Fruit fly (Drosophila melanogaster) whole organism, embryonic: ENCODE data around the gene Ocrl.
A peak's percentile ranks its signal among the peaks of the same experiment; 100 is the strongest.

ENCODE experiments used
- Abd-B ChIP-seq: fragments of 200-800 bp; sonication (Bioruptor generic); optimal IDR thresholded peaks from 2 replicates; lab custom pipeline; 2018; ENCODE audit warnings: missing biosample characterization, mild to moderate bottlenecking, missing genetic modification characterization, moderate library complexity
- Adf1 ChIP-seq: fragments of 200-800 bp; sonication (Bioruptor generic); IDR thresholded peaks from 2 replicates; pipeline ENCODE4 v1.3.6; 2022; ENCODE audit warnings: missing biosample characterization, missing genetic modification characterization
- Asciz ChIP-seq: fragments of 200-800 bp; sonication (Bioruptor generic); optimal IDR thresholded peaks from 2 replicates; lab custom pipeline; 2017; ENCODE audit warnings: missing biosample characterization, mild to moderate bottlenecking, missing genetic modification characterization, missing genetic modification reagents
- B-H1 ChIP-seq: fragments of 200-800 bp; sonication (Bioruptor generic); IDR thresholded peaks from 3 replicates; pipeline ENCODE4 v1.3.6; 2022; ENCODE audit warnings: missing biosample characterization, missing genetic modification characterization
- Bgb ChIP-seq: fragments of 200-800 bp; sonication (Bioruptor generic); IDR thresholded peaks from 2 replicates; pipeline ENCODE4 v1.3.6; 2022; ENCODE audit warnings: missing biosample characterization, missing genetic modification characterization; ENCODE audit not compliant: partially characterized antibody
- CG11560 ChIP-seq: fragments of 200-800 bp; sonication (Bioruptor generic); IDR thresholded peaks from 3 replicates; pipeline ENCODE4 v1.3.6; 2022; ENCODE audit warnings: missing biosample characterization, missing genetic modification characterization
- CG11695 ChIP-seq: fragments of 200-800 bp; sonication (Bioruptor generic); IDR thresholded peaks from 3 replicates; pipeline ENCODE4 v1.3.6; 2022; ENCODE audit warnings: missing biosample characterization, missing genetic modification characterization
- CG11696 ChIP-seq: fragments of 200-800 bp; sonication (Bioruptor generic); IDR thresholded peaks from 2 replicates; pipeline ENCODE4 v1.3.6; 2022; ENCODE audit warnings: missing biosample characterization, missing genetic modification characterization
- CG12299 ChIP-seq: fragments of 200-800 bp; sonication (Bioruptor generic); optimal IDR thresholded peaks from 2 replicates; lab custom pipeline; 2018; ENCODE audit warnings: missing biosample characterization, mild to moderate bottlenecking, missing genetic modification characterization
- CG13894 ChIP-seq: fragments of 200-800 bp; sonication (Bioruptor generic); optimal IDR thresholded peaks from 3 replicates; lab custom pipeline; 2018; ENCODE audit warnings: missing biosample characterization, mild to moderate bottlenecking, missing genetic modification characterization, moderate library complexity
- CG16813 ChIP-seq: fragments of 200-800 bp; sonication (Bioruptor generic); IDR thresholded peaks from 3 replicates; pipeline ENCODE4 v1.3.6; 2022; ENCODE audit warnings: missing biosample characterization, missing genetic modification characterization; ENCODE audit not compliant: partially characterized antibody
- CG16863 ChIP-seq: fragments of 200-800 bp; sonication (Bioruptor generic); optimal IDR thresholded peaks from 3 replicates; lab custom pipeline; 2016; ENCODE audit warnings: missing biosample characterization, missing genetic modification characterization
- CG17359 ChIP-seq: fragments of 200-800 bp; sonication (Bioruptor generic); optimal IDR thresholded peaks from 3 replicates; lab custom pipeline; 2018; ENCODE audit warnings: missing biosample characterization, mild to moderate bottlenecking, missing genetic modification characterization, moderate library complexity
- CG2202 ChIP-seq: fragments of 200-800 bp; sonication (Bioruptor generic); optimal IDR thresholded peaks from 2 replicates; lab custom pipeline; 2018; ENCODE audit warnings: missing biosample characterization, mild to moderate bottlenecking, missing genetic modification characterization
- CG31388 ChIP-seq: fragments of 200-800 bp; sonication (Bioruptor generic); optimal IDR thresholded peaks from 2 replicates; lab custom pipeline; 2016; ENCODE audit warnings: missing biosample characterization, missing genetic modification characterization
- CG4328 ChIP-seq: fragments of 200-800 bp; sonication (Bioruptor generic); optimal IDR thresholded peaks from 3 replicates; lab custom pipeline; 2017; ENCODE audit warnings: missing biosample characterization, missing genetic modification reagents, missing genetic modification characterization
- CG4617 ChIP-seq: fragments of 200-800 bp; sonication (Bioruptor generic); optimal IDR thresholded peaks from 3 replicates; lab custom pipeline; 2016; ENCODE audit warnings: missing biosample characterization, missing genetic modification characterization, borderline replicate concordance
- CG4820 ChIP-seq: fragments of 200-800 bp; sonication (Bioruptor generic); optimal IDR thresholded peaks from 3 replicates; lab custom pipeline; 2016; ENCODE audit warnings: missing biosample characterization, missing genetic modification characterization
- CG6254 ChIP-seq: fragments of 200-800 bp; sonication (Bioruptor generic); optimal IDR thresholded peaks from 3 replicates; lab custom pipeline; 2017; ENCODE audit warnings: mild to moderate bottlenecking, missing biosample characterization, missing genetic modification reagents, missing genetic modification characterization
- CG6654 ChIP-seq: fragments of 200-800 bp; sonication (Bioruptor generic); optimal IDR thresholded peaks from 2 replicates; lab custom pipeline; 2017; ENCODE audit warnings: missing biosample characterization, mild to moderate bottlenecking, missing genetic modification characterization
- CG6854 ChIP-seq: fragments of 200-800 bp; sonication (Bioruptor generic); optimal IDR thresholded peaks from 3 replicates; lab custom pipeline; 2017; ENCODE audit warnings: missing biosample characterization, mild to moderate bottlenecking, missing genetic modification characterization
- CG7271 ChIP-seq: fragments of 200-800 bp; sonication (Bioruptor generic); optimal IDR thresholded peaks from 2 replicates; lab custom pipeline; 2018; ENCODE audit warnings: missing biosample characterization, mild to moderate bottlenecking, missing genetic modification characterization, moderate library complexity
- CG9215 ChIP-seq: fragments of 200-800 bp; sonication (Bioruptor generic); IDR thresholded peaks from 2 replicates; pipeline ENCODE4 v1.3.6; 2022; ENCODE audit warnings: missing biosample characterization, missing genetic modification characterization
- Fer2 ChIP-seq: fragments of 200-800 bp; sonication (Bioruptor generic); optimal IDR thresholded peaks from 2 replicates; lab custom pipeline; 2018; ENCODE audit warnings: missing biosample characterization, mild to moderate bottlenecking, missing genetic modification characterization, moderate library complexity
- Fer3 ChIP-seq: fragments of 200-800 bp; sonication (Bioruptor generic); optimal IDR thresholded peaks from 2 replicates; lab custom pipeline; 2018; ENCODE audit warnings: missing biosample characterization, mild to moderate bottlenecking, missing genetic modification characterization, moderate library complexity
- HLH54F ChIP-seq: fragments of 200-800 bp; sonication (Bioruptor generic); optimal IDR thresholded peaks from 3 replicates; lab custom pipeline; 2016; ENCODE audit warnings: missing biosample characterization, missing genetic modification characterization
- Hey ChIP-seq: fragments of 200-800 bp; sonication (Bioruptor generic); optimal IDR thresholded peaks from 3 replicates; lab custom pipeline; 2018; ENCODE audit warnings: missing biosample characterization, mild to moderate bottlenecking, missing genetic modification characterization
- Mad ChIP-seq: fragments of 200-800 bp; sonication (Bioruptor generic); optimal IDR thresholded peaks from 2 replicates; lab custom pipeline; 2016; ENCODE audit warnings: missing biosample characterization, missing genetic modification characterization
- Med ChIP-seq: fragments of 200-800 bp; sonication (Bioruptor generic); peaks from one replicate; lab custom pipeline; 2016; ENCODE audit warnings: missing biosample characterization, missing genetic modification characterization, mild to moderate bottlenecking, inconsistent platforms, moderate library complexity
- Stat92E ChIP-seq, 3 experiments: fragments of >200 bp in 2 of 3; fragments of 200-800 bp in 1 of 3; sonication (Bioruptor generic) in 1 of 3; optimal IDR thresholded peaks; 2 replicates each; lab custom pipeline; 2017 to 2019; ENCODE audit warnings: missing biosample characterization in 3 of 3, missing genetic modification characterization in 3 of 3, mild to moderate bottlenecking in 1 of 3, moderate library complexity in 1 of 3
- caup ChIP-seq: fragments of 200-800 bp; sonication (Bioruptor generic); optimal IDR thresholded peaks from 3 replicates; lab custom pipeline; 2017; ENCODE audit warnings: missing biosample characterization, mild to moderate bottlenecking, missing genetic modification characterization, moderate library complexity; ENCODE audit not compliant: severe bottlenecking
- ci ChIP-seq: fragments of 200-800 bp; sonication (Bioruptor generic); IDR thresholded peaks from 3 replicates; pipeline ENCODE4 v1.3.6; 2022; ENCODE audit warnings: missing biosample characterization, missing genetic modification characterization
- crol ChIP-seq: fragments of 200-800 bp; sonication (Bioruptor generic); IDR thresholded peaks from 2 replicates; pipeline ENCODE4 v1.3.6; 2022; ENCODE audit warnings: missing biosample characterization, missing genetic modification characterization
- ewg ChIP-seq: fragments of 200-800 bp; sonication (Bioruptor generic); optimal IDR thresholded peaks from 3 replicates; lab custom pipeline; 2017; ENCODE audit warnings: mild to moderate bottlenecking, missing biosample characterization, missing genetic modification reagents, missing genetic modification characterization
- gcm ChIP-seq: fragments of 200-800 bp; sonication (Bioruptor generic); optimal IDR thresholded peaks from 2 replicates; lab custom pipeline; 2019; ENCODE audit warnings: missing biosample characterization, mild to moderate bottlenecking, missing genetic modification characterization, moderate library complexity
- gfzf ChIP-seq: fragments of 200-800 bp; sonication (Bioruptor generic); optimal IDR thresholded peaks from 2 replicates; lab custom pipeline; 2016; ENCODE audit warnings: missing biosample characterization, mild to moderate bottlenecking, missing genetic modification characterization, moderate library complexity
- h ChIP-seq: fragments of >200 bp; optimal IDR thresholded peaks from 2 replicates; lab custom pipeline; 2017
- lola ChIP-seq, 3 experiments: fragments of >200 bp in 2 of 3; fragments of 200-800 bp in 1 of 3; sonication (Bioruptor generic) in 1 of 3; optimal IDR thresholded peaks; 2 replicates each; lab custom pipeline; 2017 to 2019; ENCODE audit warnings: missing biosample characterization in 3 of 3, missing genetic modification characterization in 3 of 3, mild to moderate bottlenecking in 1 of 3, moderate library complexity in 1 of 3
- mld ChIP-seq: fragments of 200-800 bp; sonication (Bioruptor generic); IDR thresholded peaks from 3 replicates; pipeline ENCODE4 v1.3.6; 2022; ENCODE audit warnings: missing biosample characterization, missing genetic modification characterization; ENCODE audit not compliant: partially characterized antibody
- nerfin-2 ChIP-seq: fragments of 200-800 bp; sonication (Bioruptor generic); IDR thresholded peaks from 2 replicates; pipeline ENCODE4 v1.3.6; 2022; ENCODE audit warnings: missing biosample characterization, missing genetic modification characterization; ENCODE audit not compliant: partially characterized antibody
- pb ChIP-seq: fragments of 200-800 bp; sonication (Bioruptor generic); optimal IDR thresholded peaks from 3 replicates; lab custom pipeline; 2016; ENCODE audit warnings: missing biosample characterization, missing genetic modification characterization
- pita ChIP-seq: fragments of 200-800 bp; sonication (Bioruptor generic); optimal IDR thresholded peaks from 2 replicates; lab custom pipeline; 2017; ENCODE audit warnings: missing biosample characterization, mild to moderate bottlenecking, missing genetic modification characterization
- sc ChIP-seq, 3 experiments: fragments of >200 bp in 2 of 3; fragments of 200-800 bp in 1 of 3; sonication (Bioruptor generic) in 1 of 3; optimal IDR thresholded peaks; 2 replicates in 2 of 3; 3 replicates in 1 of 3; lab custom pipeline; 2017; ENCODE audit warnings: mild to moderate bottlenecking in 1 of 3, missing biosample characterization in 1 of 3, missing genetic modification characterization in 1 of 3, missing genetic modification reagents in 1 of 3
- sisA ChIP-seq: fragments of 200-800 bp; sonication (Bioruptor generic); IDR thresholded peaks from 2 replicates; pipeline ENCODE4 v1.3.6; 2022; ENCODE audit warnings: missing biosample characterization, missing genetic modification characterization
- tap ChIP-seq: fragments of 200-800 bp; optimal IDR thresholded peaks from 3 replicates; lab custom pipeline; 2019; ENCODE audit warnings: missing biosample characterization, mild to moderate bottlenecking, missing genetic modification characterization, moderate library complexity
- twi ChIP-seq: fragments of 200-800 bp; optimal IDR thresholded peaks from 2 replicates; lab custom pipeline; 2019; ENCODE audit warnings: missing biosample characterization, mild to moderate bottlenecking, missing genetic modification characterization, moderate library complexity
- vfl ChIP-seq: fragments of 200-800 bp; sonication (Bioruptor generic); optimal IDR thresholded peaks from 2 replicates; lab custom pipeline; 2016; ENCODE audit warnings: missing biosample characterization, missing genetic modification characterization
- wek ChIP-seq: fragments of 200-800 bp; sonication (Bioruptor generic); optimal IDR thresholded peaks from 3 replicates; lab custom pipeline; 2018; ENCODE audit warnings: missing biosample characterization, mild to moderate bottlenecking, missing genetic modification characterization, moderate library complexity

The Ocrl gene

DNA sequence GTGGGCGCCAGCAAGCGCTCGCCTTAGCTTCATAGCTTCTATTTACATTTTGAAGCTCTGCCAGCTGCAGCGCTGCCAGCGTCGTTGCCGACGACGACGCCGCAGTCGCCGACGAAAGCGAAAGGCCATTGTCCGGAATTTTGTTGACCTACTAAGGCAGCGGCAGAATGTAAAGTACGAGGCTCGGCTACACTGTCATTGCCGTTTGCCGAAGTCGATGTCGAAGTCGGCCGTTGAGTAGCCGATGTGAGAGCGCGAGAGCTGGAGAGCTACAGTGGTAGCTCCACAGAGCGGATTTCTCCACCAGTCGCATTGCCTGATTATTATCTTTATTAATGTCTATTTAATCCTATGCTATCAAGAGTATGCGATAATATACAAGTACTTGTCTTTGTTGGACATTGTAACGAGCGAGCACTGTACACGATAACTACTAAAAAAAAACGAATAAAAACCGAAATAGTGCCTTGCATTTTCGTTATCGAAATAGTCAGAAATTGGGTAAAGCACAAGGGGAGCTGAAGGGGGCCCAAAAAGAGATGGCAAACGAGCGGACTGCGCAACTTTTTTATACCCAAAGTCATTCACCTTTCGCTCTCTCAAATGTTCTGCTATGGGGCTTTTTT, 40.9 kb downstream of the Ocrl start (continued):
- TF ChIP-seq CG4617 (GFP tag; lab: Kevin White, UChicago) (peak; percentile 87), sisA (GFP tag; lab: Robert Waterston, UW) (peak; percentile 98), tap (peak; percentile 91), caup (GFP tag; lab: Kevin White, UChicago) (peak; percentile 92), pita (GFP tag; lab: Kevin White, UChicago) (no peak), HLH54F (GFP tag; lab: Kevin White, UChicago) (peak; percentile 90), CG7271 (tag; lab: Kevin White, UChicago) (peak; percentile 48), CG11696 (GFP tag; lab: Robert Waterston, UW) (peak; percentile 84), Abd-B (peak; percentile 93), Fer3 (tag; lab: Kevin White, UChicago) (peak; percentile 95), CG4820 (GFP tag; lab: Kevin White, UChicago) (peak; percentile 91), gfzf (no peak), CG16813 (GFP tag; lab: Robert Waterston, UW) (no peak), CG11560 (tag; lab: Robert Waterston, UW) (peak; percentile 82), mld (GFP tag; lab: Robert Waterston, UW) (no peak), CG6654 (GFP tag; lab: Kevin White, UChicago) (peak; percentile 84), CG4328 (GFP tag; lab: Kevin White, UChicago) (peak; percentile 92), crol (GFP tag; lab: Robert Waterston, UW) (peak; percentile 70), pb (peak; percentile 87), B-H1 (peak; percentile 94), lola (GFP tag; optimal IDR thresholded peaks at IDR 0.05; lab: Kevin White, UChicago) (peak in 1 of 3 experiments; percentile 66), CG9215 (peak; percentile 87), Fer2 (tag; lab: Kevin White, UChicago) (peak; percentile 90), Med (GFP tag; lab: Kevin White, UChicago) (peak; percentile 99), CG12299 (peak; percentile 85), CG11695 (GFP tag; lab: Robert Waterston, UW) (peak; percentile 93), ewg (GFP tag; lab: Kevin White, UChicago) (peak; percentile 92), gcm (GFP tag; lab: Kevin White, UChicago) (peak; percentile 80), sc (optimal IDR thresholded peaks at IDR 0.05; lab: Kevin White, UChicago) (no peak), sc (GFP tag; optimal IDR thresholded peaks at IDR 0.05; lab: Kevin White, UChicago) (peak; percentile 83), Adf1 (GFP tag; lab: Robert Waterston, UW) (peak; percentile 91), CG13894 (tag; lab: Kevin White, UChicago) (peak; percentile 85), h (lab: Kevin White, UChicago) (no peak), CG16863 (peak; percentile 93), CG6254 (GFP tag; lab: Kevin White, UChicago) (peak; percentile 91), Stat92E (GFP tag; optimal IDR thresholded peaks at IDR 0.05; lab: Kevin White, UChicago) (no peak), ci (peak; percentile 99), CG2202 (tag; lab: Kevin White, UChicago) (peak; percentile 42), Mad (GFP tag; lab: Kevin White, UChicago) (peak; percentile 91), Bgb (GFP tag; lab: Robert Waterston, UW) (no peak), Hey (tag; lab: Kevin White, UChicago) (peak; percentile 77), Asciz (peak; percentile 89), twi (tag; lab: Kevin White, UChicago) (peak; percentile 70), CG17359 (tag; lab: Kevin White, UChicago) (peak; percentile 97), vfl (GFP tag; lab: Kevin White, UChicago) (peak; percentile 87), CG31388 (GFP tag; lab: Kevin White, UChicago) (peak; percentile 85), nerfin-2 (GFP tag; lab: Robert Waterston, UW) (no peak), wek (peak; percentile 87), CG6854 (peak; percentile 84)
